Worm (Caenorhabditis elegans) whole organism, young adult: ENCODE measurements around the gene M01B2.12.
"Not testable (repeated sequence)": the region's sequence is repeated elsewhere in the genome, so short reads cannot be mapped to it uniquely, and the experiment has no call there.

Experiments used
- B0019.2 ChIP-seq: fragments of 200-800 bp; sonication (Bioruptor generic); conservative IDR thresholded peaks from 2 replicates; pipeline ENCODE4 v1.3.6; 2022; ENCODE audit warnings: missing genetic modification reagents, missing genetic modification characterization, missing compliant biosample characterization
- B0336.3 ChIP-seq: fragments of 200-800 bp; sonication (Bioruptor generic); IDR thresholded peaks from 2 replicates; pipeline ENCODE4 v1.3.6; 2022; ENCODE audit warnings: missing genetic modification characterization, missing compliant biosample characterization
- F55B11.4 ChIP-seq: sonication (generic microtip); optimal IDR thresholded peaks from 2 replicates; lab custom pipeline; 2016; ENCODE audit warnings: missing compliant biosample characterization, missing genetic modification characterization, borderline replicate concordance; ENCODE audit not compliant: insufficient read depth
- K11D2.4 ChIP-seq: fragments of 200-800 bp; sonication (Bioruptor generic); IDR thresholded peaks from 2 replicates; pipeline ENCODE4 v1.3.6; 2022; ENCODE audit warnings: missing genetic modification reagents, missing genetic modification characterization, missing compliant biosample characterization
- die-1 ChIP-seq: sonication (generic microtip); optimal IDR thresholded peaks from 2 replicates; lab custom pipeline; 2016; ENCODE audit warnings: missing genotype, mild to moderate bottlenecking, missing genetic modification characterization, missing compliant biosample characterization
- ekl-4 ChIP-seq: fragments of 200-800 bp; sonication (Bioruptor generic); IDR thresholded peaks from 2 replicates; pipeline ENCODE4 v1.3.6; 2022; ENCODE audit warnings: missing genetic modification reagents, missing genetic modification characterization, missing compliant biosample characterization
- let-607 ChIP-seq, 2 experiments: fragments of 200-800 bp in 1 of 2; sonication (Bioruptor generic) in 1 of 2; sonication (generic microtip) in 1 of 2; optimal IDR thresholded peaks; 2 replicates each; lab custom pipeline; 2016 to 2018; ENCODE audit warnings: mild to moderate bottlenecking in 2 of 2, missing compliant biosample characterization in 2 of 2, missing genetic modification characterization in 2 of 2, moderate library complexity in 2 of 2, missing genotype in 1 of 2
- madf-8 ChIP-seq: fragments of 200-800 bp; sonication (Bioruptor generic); conservative IDR thresholded peaks from 2 replicates; pipeline ENCODE4 v1.3.6; 2022; ENCODE audit warnings: missing genetic modification reagents, missing genetic modification characterization, missing compliant biosample characterization
- nfya-2 ChIP-seq: fragments of 200-800 bp; sonication (Bioruptor generic); IDR thresholded peaks from 2 replicates; pipeline ENCODE4 v1.3.6; 2022; ENCODE audit warnings: missing genetic modification reagents, missing genetic modification characterization, missing compliant biosample characterization
- repo-1 ChIP-seq: sonication (generic microtip); optimal IDR thresholded peaks from 2 replicates; lab custom pipeline; 2017; ENCODE audit warnings: mild to moderate bottlenecking, missing genetic modification characterization, missing compliant biosample characterization

ce11 chrV:15215175-15215574 lies 48.9 kb downstream of the M01B2.12 start, which contains the start of gene sri-26:
- not testable (repeated sequence) for TF ChIP-seq K11D2.4 (GFP tag; lab: Robert Waterston, UW); die-1; nfya-2; F55B11.4; madf-8; ekl-4; repo-1; B0019.2 (GFP tag; lab: Robert Waterston, UW); B0336.3 (GFP tag; lab: Robert Waterston, UW); let-607 (tag; optimal IDR thresholded peaks at IDR 0.05; lab: Kevin White, UChicago)
